Fruit fly (Drosophila melanogaster) whole organism, larva: ENCODE measurements around the gene CG34382.

Experiments used
- noc ChIP-seq: fragments of 200-800 bp; sonication (Bioruptor generic); optimal IDR thresholded peaks from 3 replicates; lab custom pipeline; 2019; ENCODE audit warnings: missing biosample characterization, mild to moderate bottlenecking, missing genetic modification characterization, moderate library complexity

Gene CG34382

DNA sequence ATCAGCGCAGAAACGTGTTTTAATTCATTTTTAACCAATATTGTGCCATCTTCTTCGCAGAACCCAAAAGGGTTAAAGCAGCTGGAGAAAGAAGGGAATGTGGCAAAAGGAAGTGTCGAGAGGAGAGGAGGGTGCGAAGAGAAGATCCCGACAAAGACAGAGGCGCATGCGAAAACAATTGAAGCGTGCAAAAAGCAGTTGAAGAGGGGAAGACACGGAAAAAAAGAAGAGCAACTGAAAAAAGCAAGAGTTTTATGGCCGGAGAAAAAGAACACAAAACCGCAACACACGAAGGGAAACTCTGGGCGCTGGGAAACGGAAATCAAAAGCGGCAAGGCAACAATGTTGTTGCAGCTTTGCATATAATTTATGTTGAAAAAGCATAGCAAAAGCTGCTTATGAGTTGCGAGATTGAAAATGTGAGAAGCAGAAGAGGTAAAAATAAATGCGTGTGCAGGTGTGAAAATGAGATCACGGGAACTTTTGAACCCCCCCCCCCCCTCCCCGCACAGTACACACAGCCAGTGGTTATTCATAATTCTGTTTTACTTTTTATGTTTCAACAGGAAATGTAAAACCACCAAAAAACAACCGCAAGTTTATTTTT, 25.5 kb upstream of the CG34382 start:
- no peak for TF ChIP-seq noc (tag; lab: Kevin White, UChicago)

DNA sequence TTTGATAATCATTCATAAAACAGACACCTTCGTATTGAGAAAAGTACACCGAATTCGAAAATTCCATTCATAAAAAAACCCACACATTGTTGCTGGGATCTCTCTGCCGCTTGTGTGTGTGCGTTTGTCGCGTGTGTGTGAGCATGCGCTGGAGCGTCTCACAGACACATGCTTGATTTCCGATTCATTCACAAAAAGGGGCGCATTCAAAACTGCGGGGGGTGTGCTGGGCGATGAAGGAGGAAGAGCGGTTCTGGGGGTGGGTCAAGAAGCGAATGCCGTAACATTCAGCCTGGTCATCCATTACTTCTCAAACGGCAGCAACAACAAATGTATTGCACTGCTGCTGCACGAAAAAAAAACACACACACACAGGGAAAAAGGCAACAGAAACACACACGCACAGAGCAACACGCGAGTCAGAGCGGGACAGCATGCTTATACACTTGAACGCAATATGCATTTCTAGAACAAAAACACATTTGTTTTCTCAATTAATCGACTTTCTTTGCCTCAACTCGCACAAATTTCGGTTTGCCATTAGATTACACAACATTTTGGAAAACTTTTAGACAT, 24.8 kb upstream of the CG34382 start:
- TF ChIP-seq noc (tag; lab: Kevin White, UChicago), result no peak

DNA sequence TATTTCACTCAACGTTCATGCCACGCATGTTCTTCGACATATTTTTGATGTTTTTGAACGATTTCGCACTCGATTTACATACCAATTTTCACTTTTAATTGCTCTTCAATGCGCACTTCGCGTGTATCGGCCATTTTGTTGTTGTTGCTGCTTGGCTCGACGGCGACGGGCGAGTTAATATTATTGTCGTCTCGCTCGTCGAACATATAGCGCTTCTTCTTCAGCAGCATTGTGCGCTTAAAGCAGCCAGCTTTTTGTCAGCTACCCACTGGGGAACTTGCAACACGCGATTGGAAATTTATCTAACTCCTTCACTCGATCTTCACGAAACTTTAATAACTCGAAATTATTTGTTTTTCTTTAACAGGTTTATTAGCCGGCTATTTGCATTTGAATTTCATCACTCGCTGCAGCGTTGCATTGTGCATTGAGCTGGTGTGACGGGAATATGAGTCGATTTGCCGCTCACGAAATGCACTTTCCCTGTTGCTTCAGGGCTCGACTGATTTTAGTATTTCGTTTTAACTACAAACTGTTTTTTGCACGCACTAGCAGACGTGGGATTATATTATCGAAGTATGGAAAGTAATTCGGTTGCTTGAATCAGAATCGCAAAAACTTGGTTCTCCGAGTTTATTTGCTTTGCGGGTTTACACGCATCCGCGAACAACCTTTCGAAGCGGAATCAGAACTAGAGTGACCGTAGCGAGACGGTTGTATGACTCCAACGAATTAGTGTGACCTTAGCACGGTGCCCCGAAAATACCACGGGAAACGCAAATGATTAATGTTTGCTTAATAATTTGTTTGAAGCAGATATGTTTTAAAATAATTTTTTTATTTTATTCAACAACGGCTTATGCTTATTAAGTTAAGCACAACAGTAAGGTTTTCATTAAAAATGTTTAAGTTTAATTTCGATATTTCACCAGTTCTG, 23.9 kb upstream of the CG34382 start, which contains the start of gene RasGAP1:
TSS of gene RasGAP1 (minus strand) at position 703 of the 937 bp plus-strand sequence.
- TF ChIP-seq noc (tag; lab: Kevin White, UChicago), result no peak

DNA sequence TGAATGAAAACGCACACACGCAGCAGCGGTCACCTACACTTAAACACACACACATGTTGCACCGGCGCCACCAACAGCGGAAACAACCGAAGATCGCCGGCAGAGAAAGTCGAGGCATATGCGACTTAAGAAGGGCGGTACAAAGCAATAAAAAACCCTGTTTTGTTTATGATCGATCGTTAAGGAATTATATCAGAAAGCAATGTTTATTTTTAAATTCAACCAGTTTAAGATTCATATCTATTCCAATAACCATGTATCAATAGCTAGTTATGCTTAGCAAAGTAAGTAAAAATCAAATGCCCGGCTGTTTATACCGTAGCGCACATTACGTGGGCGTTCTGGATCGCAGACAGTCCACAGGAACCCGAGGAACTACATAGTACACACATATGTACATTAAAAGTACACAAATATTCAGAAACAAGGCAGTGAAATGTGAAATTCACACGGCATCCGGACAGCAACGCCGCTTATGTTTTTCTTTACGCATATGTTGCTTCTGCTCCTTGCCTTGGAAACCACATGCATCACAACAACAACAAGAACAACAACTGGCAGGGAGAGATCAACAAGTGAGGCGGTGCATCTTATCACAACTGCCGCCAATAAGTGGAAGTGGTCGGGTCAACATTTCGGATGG, 22.9 kb upstream of the CG34382 start:
- peak; percentile 85 for TF ChIP-seq noc (tag; lab: Kevin White, UChicago)

DNA sequence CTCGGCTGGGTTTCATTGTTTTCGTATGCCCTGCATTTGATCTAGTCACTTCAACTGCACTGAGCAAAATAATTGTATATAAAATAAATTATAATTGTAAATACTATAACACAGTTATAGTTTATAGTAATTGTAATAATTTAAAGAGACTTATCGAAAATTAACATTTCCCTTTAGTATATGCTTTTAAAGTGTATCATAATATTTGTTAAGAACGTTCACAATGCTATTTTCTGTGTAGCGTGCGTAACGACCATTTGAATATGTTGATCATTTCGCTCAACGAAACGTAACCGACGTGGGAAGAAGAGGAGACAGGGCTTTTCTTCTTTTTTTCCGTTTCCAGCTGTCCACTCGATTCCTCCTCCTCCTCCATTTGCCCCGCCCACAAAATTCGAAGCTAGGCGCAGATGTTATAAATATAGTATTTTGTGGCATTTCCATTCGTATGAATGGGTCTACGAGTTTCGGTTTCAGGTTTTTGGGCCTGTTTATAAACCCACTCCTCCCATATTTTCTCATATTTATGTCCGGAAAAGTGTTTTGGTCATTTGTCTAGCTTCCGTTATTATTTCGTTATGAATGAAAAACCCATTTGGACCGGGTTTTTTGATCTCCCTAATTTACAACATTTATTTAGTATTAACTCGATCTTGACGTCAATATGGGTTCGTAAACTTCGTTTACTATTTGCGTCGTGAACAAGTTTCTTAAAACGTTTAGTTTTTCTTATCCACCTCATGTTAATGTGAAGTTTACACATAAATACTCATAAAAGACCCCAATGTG, 22.2 kb upstream of the CG34382 start:
- TF ChIP-seq noc (tag; lab: Kevin White, UChicago), result no peak

DNA sequence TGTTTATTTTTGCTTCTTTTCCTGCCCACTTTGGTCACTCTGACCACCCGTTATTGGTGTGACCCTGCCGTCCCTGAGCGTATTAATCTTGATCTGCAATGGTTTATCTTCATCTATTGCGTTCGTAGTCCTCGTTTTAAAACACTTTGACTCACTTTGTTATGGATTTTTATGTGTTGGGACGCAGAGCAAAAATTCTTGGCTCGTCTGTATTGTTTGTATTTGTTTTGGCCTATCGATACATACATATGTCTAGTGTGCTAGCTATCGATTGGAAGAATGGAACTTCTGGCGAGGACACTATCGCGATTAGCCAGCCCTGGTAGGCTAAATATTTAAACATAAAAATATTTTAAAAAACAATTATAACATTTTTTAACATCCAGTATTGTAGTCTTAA, 19.2 kb upstream of the CG34382 start, which contains the start of gene CG10809:
TSS of gene CG10809 (minus strand) at position 266 of the 400 bp plus-strand sequence.
- no peak for TF ChIP-seq noc (tag; lab: Kevin White, UChicago)

DNA sequence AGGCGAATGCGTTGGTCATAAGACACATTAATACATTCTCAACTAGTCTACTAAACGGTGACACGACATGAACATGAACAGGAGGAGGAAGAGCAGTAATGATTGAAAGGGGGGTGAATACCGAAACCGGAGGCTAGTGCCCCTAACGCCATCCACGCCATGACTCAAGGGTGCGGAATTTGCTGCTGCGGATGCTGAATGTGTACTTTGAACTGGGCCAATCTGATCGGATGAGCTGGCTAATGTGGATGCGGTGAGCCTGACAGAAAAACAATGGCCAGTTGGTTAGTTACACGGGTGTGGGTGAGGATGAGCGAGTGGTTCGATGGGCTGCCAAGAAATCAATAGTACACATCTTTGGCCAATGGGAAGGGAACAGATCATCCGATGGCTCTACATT, 15.1 kb upstream of the CG34382 start:
- no peak for TF ChIP-seq noc (tag; lab: Kevin White, UChicago)

DNA sequence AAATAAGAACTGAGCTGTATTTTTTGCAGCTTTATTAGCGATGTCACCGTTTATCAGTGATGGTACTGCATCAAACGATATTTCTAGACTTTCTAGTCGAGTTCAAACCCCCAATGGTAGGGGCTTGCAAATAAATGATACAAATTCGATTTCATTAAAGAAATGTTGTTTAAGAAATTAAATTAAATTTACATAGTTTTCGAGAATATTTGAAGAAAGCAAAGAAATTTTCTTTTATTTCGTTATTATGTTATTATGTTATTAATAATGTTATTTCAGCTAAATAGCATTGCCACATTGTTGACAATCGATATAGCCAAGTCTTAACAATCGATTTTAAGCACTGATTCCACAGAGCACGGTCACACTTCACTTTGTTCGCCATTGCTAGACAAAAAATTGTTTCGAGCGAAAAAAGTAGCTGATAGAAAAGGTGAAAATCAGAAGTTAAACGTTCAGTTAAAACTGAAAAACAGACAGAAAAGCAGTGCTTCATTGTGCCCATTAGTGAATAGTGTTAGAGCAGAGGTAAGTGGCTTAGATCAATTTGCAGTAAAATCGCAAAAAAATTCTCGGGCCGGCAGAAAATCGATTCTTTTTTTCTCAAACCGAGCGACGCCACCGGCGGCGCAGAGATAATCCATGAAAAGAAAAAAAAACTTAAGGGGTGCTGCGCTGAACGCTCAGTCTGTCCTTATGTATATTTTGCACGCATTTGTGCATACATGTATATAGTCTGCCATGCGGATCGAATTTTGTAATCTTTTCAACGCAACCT, 14.3 kb upstream of the CG34382 start, which contains the start of the genes iPLA2-VIA and Ciz1:
TSS of gene iPLA2-VIA (minus strand) at position 75 of the 778 bp plus-strand sequence.
TSS of gene Ciz1 (plus strand) at position 365 of the 778 bp plus-strand sequence.
- no peak for TF ChIP-seq noc (tag; lab: Kevin White, UChicago)

DNA sequence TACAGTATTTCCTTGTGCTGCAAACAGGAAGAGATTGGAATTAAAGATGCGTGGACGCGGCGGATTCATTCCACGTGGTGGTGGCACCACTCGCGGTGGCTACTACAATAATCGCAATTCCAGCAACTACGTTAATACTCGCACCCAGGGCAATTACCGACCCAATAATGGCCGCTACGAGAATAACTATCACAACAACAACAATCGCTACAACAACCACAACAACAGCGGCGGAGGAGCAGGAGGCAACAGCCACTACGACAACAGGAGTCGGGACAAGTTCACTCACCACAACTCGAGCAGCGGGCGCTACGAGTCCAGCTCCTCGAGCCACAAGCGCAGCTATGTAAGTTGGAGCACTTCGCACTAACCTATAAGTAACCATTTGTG, 13.7 kb upstream of the CG34382 start:
- no peak for TF ChIP-seq noc (tag; lab: Kevin White, UChicago)

DNA sequence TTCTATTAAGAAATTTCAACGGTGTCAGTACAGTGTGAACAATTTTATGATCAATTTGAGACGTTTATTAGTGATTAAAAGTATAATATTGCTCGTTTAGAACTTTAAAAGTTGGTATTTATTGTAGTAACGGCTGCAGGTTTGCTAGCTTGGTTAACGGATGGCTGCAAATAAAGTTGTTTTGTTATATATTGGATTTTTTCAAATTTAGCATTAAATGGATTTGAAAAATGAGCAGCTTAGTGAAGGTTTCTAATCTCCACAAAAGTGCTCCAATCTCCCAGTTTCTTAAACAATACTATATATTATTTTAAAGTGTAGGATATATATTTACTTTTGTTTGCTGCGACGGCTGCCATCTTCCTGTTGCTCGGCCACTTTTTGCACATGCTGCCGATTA, 6.8 kb upstream of the CG34382 start:
- no peak for TF ChIP-seq noc (tag; lab: Kevin White, UChicago)

DNA sequence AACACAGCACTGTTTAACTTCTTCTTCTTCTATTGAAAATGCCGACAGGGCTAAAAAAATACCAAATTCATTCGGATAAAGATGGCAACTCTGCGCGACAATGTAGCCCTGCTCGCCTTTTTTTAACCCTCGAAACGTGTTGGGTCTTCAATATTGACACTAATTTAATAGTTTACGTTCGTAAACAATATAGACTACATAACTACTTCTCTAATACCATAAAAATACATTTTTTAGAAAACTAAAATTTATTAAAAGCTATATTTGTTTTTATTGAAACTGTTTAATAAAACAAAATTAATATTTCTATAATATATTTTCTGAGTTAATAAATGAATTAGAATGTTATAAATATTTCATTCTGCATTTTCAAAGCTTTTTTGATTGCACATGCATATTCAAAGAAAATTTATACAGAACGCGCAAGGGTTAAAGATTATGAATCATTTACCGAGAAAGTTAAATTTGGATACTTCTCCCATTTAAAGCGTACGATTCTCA, 9.9 kb downstream of the CG34382 start, which contains the start of the genes Taf2 and CalpB:
TSS of gene Taf2 (minus strand) at position 54 of the 501 bp plus-strand sequence.
TSS of gene CalpB (plus strand) at position 133 of the 501 bp plus-strand sequence.
- TF ChIP-seq noc (tag; lab: Kevin White, UChicago), result peak; percentile 79

DNA sequence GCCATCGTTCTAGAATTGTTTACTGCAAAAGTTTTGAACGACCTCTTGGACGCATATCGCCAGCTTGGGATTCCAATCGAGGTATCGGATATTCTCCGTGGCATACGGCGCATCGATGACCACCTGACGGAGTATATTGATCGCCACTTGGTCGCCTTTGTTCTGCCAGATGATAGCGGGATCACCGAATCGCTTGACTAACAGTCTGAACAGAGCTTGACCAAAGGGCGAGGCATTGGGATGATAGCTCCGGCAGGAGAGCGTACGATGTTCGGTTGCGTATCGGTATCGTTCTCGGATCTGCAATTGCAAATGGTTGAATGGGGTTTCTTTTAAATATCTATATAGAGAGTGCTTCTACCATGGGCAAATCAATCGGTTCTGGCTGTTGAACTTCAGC, 15.2 kb downstream of the CG34382 start:
- no peak for TF ChIP-seq noc (tag; lab: Kevin White, UChicago)

DNA sequence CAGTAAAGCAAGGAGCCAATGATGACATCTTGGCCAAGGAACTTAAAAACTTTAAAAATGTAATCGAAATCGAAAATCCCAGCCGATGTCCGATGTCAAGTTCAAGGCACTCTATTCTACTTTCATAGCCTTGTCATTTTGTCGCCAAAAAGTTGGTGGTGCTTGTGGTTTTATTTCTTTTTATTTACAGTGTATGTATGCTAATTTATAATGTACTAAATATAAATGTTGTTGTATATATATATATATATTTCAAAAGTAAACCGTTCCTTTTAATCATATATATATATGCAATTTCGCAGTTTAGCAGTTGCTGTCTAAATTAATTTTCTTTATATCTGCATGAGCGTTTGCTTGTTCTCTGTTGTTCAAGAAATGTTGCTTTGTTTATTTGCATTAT, 15.9 kb downstream of the CG34382 start, which contains the start of the genes CG6709 and Hez:
TSS of gene CG6709 (minus strand) at position 101 of the 400 bp plus-strand sequence.
TSS of gene Hez (minus strand) at position 101 of the 400 bp plus-strand sequence.
- TF ChIP-seq noc (tag; lab: Kevin White, UChicago), result no peak
